Worm (Caenorhabditis elegans) whole organism, L4/young adult: ENCODE results near the gene Y47D3A.21.
A peak's percentile ranks its signal among the peaks of the same experiment; 100 is the strongest.

Experiments
- W03F9.2 ChIP-seq: fragments of 150-350 bp; optimal IDR thresholded peaks from 2 replicates; lab custom pipeline; 2014; ENCODE audit warnings: missing biosample characterization, missing genetic modification characterization
- dao-5 ChIP-seq: sonication (generic microtip); optimal IDR thresholded peaks from 2 replicates; lab custom pipeline; 2016; ENCODE audit warnings: missing genotype, missing genetic modification characterization, moderate library complexity, missing compliant biosample characterization
- him-1 ChIP-seq: sonication (generic microtip); optimal IDR thresholded peaks from 2 replicates; lab custom pipeline; 2016; ENCODE audit warnings: missing genotype, missing genetic modification reagents, missing genetic modification characterization, missing compliant biosample characterization

Gene Y47D3A.21

ce11 chrIII:11268532-11268931 lies 10.2 kb downstream of the Y47D3A.21 start:
- TF ChIP-seq him-1 (tag; lab: Kevin White, UChicago) (no peak), dao-5 (tag; lab: Kevin White, UChicago) (no peak), W03F9.2 (tag; lab: Kevin White, UChicago) (no peak)

- TF ChIP-seq dao-5 (tag; lab: Kevin White, UChicago) (no peak), W03F9.2 (tag; lab: Kevin White, UChicago) (no peak), him-1 (tag; lab: Kevin White, UChicago) (no peak)
Measured at ce11 chrIII:11267372-11267771, 11.3 kb downstream of the Y47D3A.21 start.

- TF ChIP-seq W03F9.2 (tag; lab: Kevin White, UChicago) (no peak), dao-5 (tag; lab: Kevin White, UChicago) (no peak), him-1 (tag; lab: Kevin White, UChicago) (no peak)
Measured at ce11 chrIII:11262089-11262488, 16.6 kb downstream of the Y47D3A.21 start.

DNA sequence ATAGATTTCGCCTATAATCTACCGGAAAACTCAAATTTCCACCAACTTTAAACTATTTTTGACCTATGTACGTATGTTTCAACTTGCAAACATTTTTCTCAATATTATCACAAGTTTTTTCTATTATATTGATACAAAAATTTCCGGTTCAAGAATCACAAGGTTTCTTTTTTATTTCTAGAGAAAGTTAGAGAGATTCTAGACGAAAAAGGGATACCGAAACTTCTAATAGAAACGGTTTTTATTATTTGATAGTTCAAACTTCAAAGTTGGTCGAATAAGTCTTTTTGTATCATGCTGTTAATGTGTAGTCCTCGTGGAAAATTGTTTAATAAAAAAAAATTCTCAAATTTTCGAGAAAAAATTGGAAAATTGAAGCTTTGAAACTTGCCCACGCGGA lies 23.6 kb downstream of the Y47D3A.21 start:
- TF ChIP-seq W03F9.2 (tag; lab: Kevin White, UChicago) (no peak), dao-5 (tag; lab: Kevin White, UChicago) (no peak), him-1 (tag; lab: Kevin White, UChicago) (no peak)

DNA sequence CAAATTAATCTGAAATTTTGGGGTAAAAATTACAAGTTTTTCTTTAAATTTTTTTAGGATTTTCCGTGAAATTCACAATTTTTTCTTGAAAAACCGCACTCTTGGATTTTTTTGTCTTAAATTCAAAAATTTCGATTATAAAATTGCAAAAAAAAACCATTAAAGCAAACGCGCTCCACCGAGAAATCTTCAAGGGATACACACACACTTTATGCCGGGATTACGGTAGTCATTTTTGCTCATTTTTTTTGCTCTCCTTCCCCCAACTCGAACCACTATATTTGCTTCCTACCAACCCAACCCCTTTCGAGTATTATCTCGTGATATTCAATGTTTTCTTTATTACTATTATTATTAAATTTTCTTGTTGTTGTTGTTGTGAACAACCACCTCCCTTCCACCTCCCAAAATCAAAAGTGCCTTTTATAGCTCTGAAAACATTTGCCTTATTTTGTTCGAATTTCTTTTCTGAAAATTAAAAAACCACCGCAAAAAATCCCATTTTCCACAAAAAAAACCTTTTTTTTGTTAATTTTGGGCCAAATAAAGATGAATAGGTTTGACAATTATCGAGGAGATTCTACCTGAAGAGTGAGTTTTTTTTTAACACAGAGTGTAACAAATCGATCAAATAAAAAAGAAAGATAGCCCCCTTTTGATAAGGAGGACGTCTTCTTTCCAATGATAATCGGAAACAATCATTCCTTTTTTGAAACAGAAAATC lies 26.8 kb downstream of the Y47D3A.21 start, which contains the start of gene Y47D3A.32:
TSS of gene Y47D3A.32 (plus strand) at position 674 of the 724 bp plus-strand sequence.
- TF ChIP-seq him-1 (tag; lab: Kevin White, UChicago) (no peak), dao-5 (tag; lab: Kevin White, UChicago) (no peak), W03F9.2 (tag; lab: Kevin White, UChicago) (no peak)

DNA sequence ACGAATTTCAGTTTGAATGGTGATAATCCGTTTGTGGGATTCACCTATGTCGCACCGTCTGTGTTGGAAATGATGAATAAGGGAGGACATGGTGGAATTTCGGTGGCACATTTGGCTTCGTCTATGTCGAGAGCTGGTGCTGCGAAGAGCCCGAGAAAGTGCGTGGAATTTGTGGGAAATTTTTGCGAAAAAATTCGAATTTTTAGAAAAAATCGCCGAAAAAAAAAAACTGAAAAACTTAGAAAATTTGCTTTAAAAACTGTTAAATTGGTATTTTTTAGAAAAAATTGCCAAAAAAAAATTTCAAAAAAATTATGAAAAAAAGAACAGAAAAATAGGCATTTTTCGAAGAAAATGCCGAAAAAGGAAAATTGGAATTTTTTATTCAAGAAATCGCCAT lies 29.8 kb downstream of the Y47D3A.21 start:
- TF ChIP-seq him-1 (tag; lab: Kevin White, UChicago) = no peak

- TF ChIP-seq dao-5 (tag; lab: Kevin White, UChicago) (no peak), W03F9.2 (tag; lab: Kevin White, UChicago) (no peak), him-1 (tag; lab: Kevin White, UChicago) (no peak)
Measured at ce11 chrIII:11246588-11246987, 32.1 kb downstream of the Y47D3A.21 start.

DNA sequence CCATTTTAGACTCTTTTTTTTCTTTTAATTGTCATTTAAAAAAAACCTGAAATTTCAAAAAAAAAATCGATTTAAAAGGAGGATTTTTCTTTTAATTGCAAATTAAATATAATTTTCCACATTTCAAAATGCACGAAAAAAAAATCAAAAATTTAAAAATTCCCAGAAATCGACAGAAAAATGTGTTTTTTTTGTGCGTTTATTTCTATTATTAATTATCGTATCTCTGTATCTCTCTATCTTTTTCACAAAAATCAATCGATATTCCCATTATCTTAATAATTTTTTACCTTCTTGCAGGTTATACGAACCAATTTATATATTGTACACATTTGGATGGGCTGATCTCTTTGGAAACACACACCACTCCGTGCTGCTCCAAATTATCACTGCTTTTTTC lies 33.9 kb downstream of the Y47D3A.21 start, which contains the start of gene rsks-1:
TSS of gene rsks-1 (plus strand) at position 301 of the 400 bp plus-strand sequence.
- TF ChIP-seq W03F9.2 (tag; lab: Kevin White, UChicago) (no peak), him-1 (tag; lab: Kevin White, UChicago) (no peak), dao-5 (tag; lab: Kevin White, UChicago) (no peak)

- no peak for TF ChIP-seq him-1 (tag; lab: Kevin White, UChicago)
- TF ChIP-seq W03F9.2 (tag; lab: Kevin White, UChicago) = no peak
- TF ChIP-seq dao-5 (tag; lab: Kevin White, UChicago) = no peak
Measured at ce11 chrIII:11244338-11244737, 34.4 kb downstream of the Y47D3A.21 start.

DNA sequence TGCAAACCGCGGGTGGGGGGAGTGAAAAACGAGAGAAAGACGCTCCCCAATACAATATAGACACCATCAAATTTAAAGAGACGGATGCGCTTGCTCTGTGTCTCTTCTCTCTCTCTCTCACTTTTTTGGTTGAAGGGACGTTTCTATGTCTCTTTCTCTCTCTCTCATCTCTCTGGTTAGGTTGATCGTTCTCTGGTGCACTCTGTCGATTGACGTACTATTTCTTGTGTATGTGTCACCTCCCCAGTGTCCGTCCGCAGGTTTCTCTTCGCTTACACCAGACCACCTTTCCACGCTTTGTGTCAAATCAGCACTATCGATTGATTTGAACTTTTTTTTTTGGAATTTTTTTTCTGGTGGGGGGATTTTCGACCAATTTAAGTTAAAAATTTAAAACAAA lies 35.3 kb downstream of the Y47D3A.21 start:
- TF ChIP-seq W03F9.2 (tag; lab: Kevin White, UChicago) (peak; percentile 4), him-1 (tag; lab: Kevin White, UChicago) (no peak)

DNA sequence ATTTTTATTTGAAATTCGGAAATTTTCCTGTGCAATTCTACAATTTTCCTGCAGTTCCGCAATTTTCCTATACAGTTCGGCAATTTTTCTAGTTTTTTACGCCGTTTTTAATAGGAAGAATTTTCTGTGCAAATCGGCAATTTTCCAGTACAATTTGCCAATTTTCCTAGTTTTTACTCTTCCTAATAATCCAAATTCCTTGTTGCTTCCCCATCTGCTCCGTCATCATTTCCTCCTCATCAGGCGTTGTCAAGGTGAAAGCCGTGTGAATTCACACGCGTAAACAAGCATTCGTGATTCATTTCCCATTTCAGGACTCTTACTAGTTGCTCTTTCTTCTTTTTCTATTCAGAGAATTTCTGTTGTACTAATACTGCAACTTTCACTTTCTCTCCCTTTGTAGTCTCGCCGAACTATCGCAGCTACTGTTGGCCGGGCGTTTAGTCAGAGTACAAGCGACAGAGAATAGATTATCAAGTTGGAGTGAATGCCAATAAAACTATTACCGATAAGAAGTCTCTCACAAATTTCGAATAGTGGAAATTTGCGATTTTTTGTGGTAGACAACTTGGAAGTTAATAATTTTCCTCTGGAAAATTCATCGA lies 37.0 kb downstream of the Y47D3A.21 start:
- TF ChIP-seq dao-5 (tag; lab: Kevin White, UChicago) (no peak), W03F9.2 (tag; lab: Kevin White, UChicago) (no peak), him-1 (tag; lab: Kevin White, UChicago) (no peak)

- no peak for TF ChIP-seq dao-5 (tag; lab: Kevin White, UChicago)
- no peak for TF ChIP-seq W03F9.2 (tag; lab: Kevin White, UChicago)
- no peak for TF ChIP-seq him-1 (tag; lab: Kevin White, UChicago)
Measured at ce11 chrIII:11240776-11241175, 37.9 kb downstream of the Y47D3A.21 start.

DNA sequence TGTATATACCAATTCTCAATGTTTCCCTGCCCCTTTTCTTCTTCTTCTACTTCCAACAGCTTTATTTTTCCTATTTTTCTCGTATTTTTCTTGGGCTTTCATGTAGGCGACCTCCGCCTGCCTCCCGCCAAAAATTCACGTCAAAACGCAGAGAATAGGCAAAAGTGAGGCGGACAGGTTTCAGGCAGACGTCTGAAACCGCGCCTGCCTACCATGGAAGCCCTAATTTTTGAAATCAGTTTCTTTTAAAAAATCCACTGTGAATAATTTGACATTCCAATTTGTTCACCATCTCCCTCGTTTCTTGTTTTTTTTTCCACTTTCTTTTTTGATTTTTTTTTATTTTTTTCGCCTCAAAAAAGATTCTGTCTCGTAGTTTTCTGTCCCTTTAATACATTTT lies 39.9 kb downstream of the Y47D3A.21 start:
- TF ChIP-seq him-1 (tag; lab: Kevin White, UChicago) = no peak
- TF ChIP-seq W03F9.2 (tag; lab: Kevin White, UChicago) = no peak
- TF ChIP-seq dao-5 (tag; lab: Kevin White, UChicago) = no peak

ce11 chrIII:11238309-11238708 lies 40.4 kb downstream of the Y47D3A.21 start:
- TF ChIP-seq dao-5 (tag; lab: Kevin White, UChicago) = no peak
